Fruit fly (Drosophila melanogaster) whole organism, embryonic: ENCODE data around the gene Esyt2.

Experiments used
- Atf6 ChIP-seq: fragments of 200-800 bp; sonication (Bioruptor generic); IDR thresholded peaks from 2 replicates; pipeline ENCODE4 v1.3.6; 2022; ENCODE audit warnings: missing biosample characterization, missing genetic modification characterization
- CG10267 ChIP-seq: fragments of 200-800 bp; sonication (Bioruptor generic); optimal IDR thresholded peaks from 2 replicates; lab custom pipeline; 2018; ENCODE audit warnings: missing biosample characterization, mild to moderate bottlenecking, missing genetic modification characterization, moderate library complexity
- CG10979 ChIP-seq: fragments of 200-800 bp; sonication (Bioruptor generic); optimal IDR thresholded peaks from 2 replicates; lab custom pipeline; 2018; ENCODE audit warnings: missing biosample characterization, mild to moderate bottlenecking, missing genetic modification characterization, moderate library complexity
- CG11398 ChIP-seq: fragments of 200-800 bp; sonication (Bioruptor generic); optimal IDR thresholded peaks from 2 replicates; lab custom pipeline; 2016; ENCODE audit warnings: missing biosample characterization, missing genetic modification characterization
- CG12104 ChIP-seq: fragments of 200-800 bp; sonication (Bioruptor generic); optimal IDR thresholded peaks from 3 replicates; lab custom pipeline; 2016; ENCODE audit warnings: missing biosample characterization, missing genetic modification characterization
- CG14710 ChIP-seq: fragments of 200-800 bp; sonication (Bioruptor generic); optimal IDR thresholded peaks from 3 replicates; lab custom pipeline; 2019; ENCODE audit warnings: missing biosample characterization, mild to moderate bottlenecking, missing genetic modification characterization, moderate library complexity
- CG15011 ChIP-seq: fragments of 200-800 bp; sonication (Bioruptor generic); optimal IDR thresholded peaks from 3 replicates; lab custom pipeline; 2018; ENCODE audit warnings: missing biosample characterization, mild to moderate bottlenecking, missing genetic modification characterization
- CG1647 ChIP-seq: fragments of 200-800 bp; sonication (Bioruptor generic); optimal IDR thresholded peaks from 3 replicates; lab custom pipeline; 2016; ENCODE audit warnings: missing biosample characterization, missing genetic modification characterization
- CG31441 ChIP-seq: fragments of 200-800 bp; sonication (Bioruptor generic); IDR thresholded peaks from 2 replicates; pipeline ENCODE4 v1.3.6; 2022; ENCODE audit warnings: missing biosample characterization, missing genetic modification characterization
- CG32532 ChIP-seq: fragments of 200-800 bp; sonication (Bioruptor generic); IDR thresholded peaks from 2 replicates; pipeline ENCODE4 v1.3.6; 2022; ENCODE audit warnings: missing biosample characterization, missing genetic modification characterization
- CG3838 ChIP-seq: fragments of 200-800 bp; sonication (Bioruptor generic); optimal IDR thresholded peaks from 3 replicates; lab custom pipeline; 2016; ENCODE audit warnings: missing biosample characterization, missing genetic modification characterization
- CG3847 ChIP-seq: fragments of 200-800 bp; sonication (Bioruptor generic); IDR thresholded peaks from 2 replicates; pipeline ENCODE4 v1.3.6; 2022; ENCODE audit warnings: missing biosample characterization, missing genetic modification characterization
- CG3995 ChIP-seq: fragments of 200-800 bp; sonication (Bioruptor generic); optimal IDR thresholded peaks from 3 replicates; lab custom pipeline; 2016; ENCODE audit warnings: missing biosample characterization, missing genetic modification characterization
- CG4617 ChIP-seq: fragments of 200-800 bp; sonication (Bioruptor generic); optimal IDR thresholded peaks from 3 replicates; lab custom pipeline; 2016; ENCODE audit warnings: missing biosample characterization, missing genetic modification characterization, borderline replicate concordance
- CG7556 ChIP-seq: fragments of 200-800 bp; sonication (Bioruptor generic); optimal IDR thresholded peaks from 2 replicates; lab custom pipeline; 2017; ENCODE audit warnings: missing biosample characterization, mild to moderate bottlenecking, missing genetic modification characterization
- CG7745 ChIP-seq: fragments of 200-800 bp; sonication (Bioruptor generic); optimal IDR thresholded peaks from 2 replicates; lab custom pipeline; 2018; ENCODE audit warnings: missing biosample characterization, mild to moderate bottlenecking, missing genetic modification characterization, moderate library complexity
- CG8281 ChIP-seq: fragments of 200-800 bp; sonication (Bioruptor generic); optimal IDR thresholded peaks from 2 replicates; lab custom pipeline; 2018; ENCODE audit warnings: missing biosample characterization, mild to moderate bottlenecking, missing genetic modification characterization, moderate library complexity
- CG8478 ChIP-seq: fragments of >200 bp; optimal IDR thresholded peaks from 2 replicates; lab custom pipeline; 2018
- CG8765 ChIP-seq: fragments of 200-800 bp; sonication (Bioruptor generic); IDR thresholded peaks from 2 replicates; pipeline ENCODE4 v1.3.6; 2022; ENCODE audit warnings: missing biosample characterization, missing genetic modification characterization
- CG9609 ChIP-seq: fragments of 200-800 bp; sonication (Bioruptor generic); optimal IDR thresholded peaks from 3 replicates; lab custom pipeline; 2016; ENCODE audit warnings: missing biosample characterization, missing genetic modification characterization
- CG9727 ChIP-seq: fragments of 200-800 bp; sonication (Bioruptor generic); optimal IDR thresholded peaks from 3 replicates; lab custom pipeline; 2017; ENCODE audit warnings: missing biosample characterization, mild to moderate bottlenecking, missing genetic modification characterization
- CG9797 ChIP-seq: fragments of 200-800 bp; sonication (Bioruptor generic); optimal IDR thresholded peaks from 3 replicates; lab custom pipeline; 2018; ENCODE audit warnings: missing biosample characterization, mild to moderate bottlenecking, missing genetic modification characterization
- Deaf1 ChIP-seq: fragments of 200-800 bp; optimal IDR thresholded peaks from 3 replicates; lab custom pipeline; 2019; ENCODE audit warnings: missing biosample characterization, mild to moderate bottlenecking, missing genetic modification characterization, moderate library complexity
- Dp ChIP-seq: fragments of 200-800 bp; sonication (Bioruptor generic); optimal IDR thresholded peaks from 2 replicates; lab custom pipeline; 2018; ENCODE audit warnings: missing biosample characterization, mild to moderate bottlenecking, missing genetic modification characterization, moderate library complexity
- Dref ChIP-seq: fragments of 200-800 bp; sonication (Bioruptor generic); IDR thresholded peaks from 2 replicates; pipeline ENCODE4 v1.3.6; 2022; ENCODE audit warnings: missing biosample characterization, missing genetic modification characterization
- ERR ChIP-seq: fragments of 200-800 bp; sonication (Bioruptor generic); optimal IDR thresholded peaks from 2 replicates; lab custom pipeline; 2016; ENCODE audit warnings: missing biosample characterization, missing genetic modification characterization
- H2.0 ChIP-seq: fragments of 200-800 bp; sonication (Bioruptor generic); IDR thresholded peaks from 2 replicates; pipeline ENCODE4 v1.3.6; 2022; ENCODE audit warnings: missing biosample characterization, missing genetic modification characterization
- HLH4C ChIP-seq: fragments of 200-800 bp; sonication (Bioruptor generic); IDR thresholded peaks from 3 replicates; pipeline ENCODE4 v1.3.6; 2022; ENCODE audit warnings: missing biosample characterization, missing genetic modification characterization; ENCODE audit not compliant: partially characterized antibody
- HLH54F ChIP-seq: fragments of 200-800 bp; sonication (Bioruptor generic); optimal IDR thresholded peaks from 3 replicates; lab custom pipeline; 2016; ENCODE audit warnings: missing biosample characterization, missing genetic modification characterization
- Hand ChIP-seq: fragments of 200-800 bp; sonication (Bioruptor generic); optimal IDR thresholded peaks from 2 replicates; lab custom pipeline; 2017; ENCODE audit warnings: mild to moderate bottlenecking, missing biosample characterization, missing genetic modification reagents, missing genetic modification characterization
- HmgZ ChIP-seq: fragments of 200-800 bp; sonication (Bioruptor generic); optimal IDR thresholded peaks from 2 replicates; lab custom pipeline; 2018; ENCODE audit warnings: missing biosample characterization, mild to moderate bottlenecking, missing genetic modification characterization
- Hr51 ChIP-seq, 2 experiments: fragments of 200-800 bp; sonication (Bioruptor generic); optimal IDR thresholded peaks; 2 replicates in 1 of 2; 3 replicates in 1 of 2; lab custom pipeline; 2016 to 2018; ENCODE audit warnings: missing biosample characterization in 2 of 2, missing genetic modification characterization in 2 of 2, mild to moderate bottlenecking in 1 of 2, moderate library complexity in 1 of 2
- Lim3 ChIP-seq: fragments of 200-800 bp; sonication (Bioruptor generic); IDR thresholded peaks from 2 replicates; pipeline ENCODE4 v1.3.6; 2022; ENCODE audit warnings: missing biosample characterization, missing genetic modification characterization
- Max ChIP-seq: fragments of 200-800 bp; sonication (Bioruptor generic); optimal IDR thresholded peaks from 2 replicates; lab custom pipeline; 2016; ENCODE audit warnings: missing biosample characterization, mild to moderate bottlenecking, missing genetic modification characterization
- Med ChIP-seq: fragments of 200-800 bp; sonication (Bioruptor generic); peaks from one replicate; lab custom pipeline; 2016; ENCODE audit warnings: missing biosample characterization, missing genetic modification characterization, mild to moderate bottlenecking, inconsistent platforms, moderate library complexity
- Sry-δ ChIP-seq: fragments of 200-800 bp; sonication (Bioruptor generic); optimal IDR thresholded peaks from 2 replicates; lab custom pipeline; 2016; ENCODE audit warnings: missing biosample characterization, missing genetic modification characterization
- Ssrp ChIP-seq: fragments of 200-800 bp; sonication (Bioruptor generic); optimal IDR thresholded peaks from 2 replicates; lab custom pipeline; 2018; ENCODE audit warnings: missing biosample characterization, mild to moderate bottlenecking, missing genetic modification characterization, moderate library complexity
- Stat92E ChIP-seq, 3 experiments: fragments of >200 bp in 2 of 3; fragments of 200-800 bp in 1 of 3; sonication (Bioruptor generic) in 1 of 3; optimal IDR thresholded peaks; 2 replicates each; lab custom pipeline; 2017 to 2019; ENCODE audit warnings: missing biosample characterization in 3 of 3, missing genetic modification characterization in 3 of 3, mild to moderate bottlenecking in 1 of 3, moderate library complexity in 1 of 3
- crp ChIP-seq, 2 experiments: fragments of 200-800 bp; sonication (Bioruptor generic); optimal IDR thresholded peaks; 2 replicates in 1 of 2; 3 replicates in 1 of 2; lab custom pipeline; 2017; ENCODE audit warnings: missing biosample characterization in 2 of 2, missing genetic modification characterization in 2 of 2, mild to moderate bottlenecking in 1 of 2, moderate library complexity in 1 of 2
- dm ChIP-seq: fragments of 200-800 bp; sonication (Bioruptor generic); optimal IDR thresholded peaks from 3 replicates; lab custom pipeline; 2016; ENCODE audit warnings: missing biosample characterization, missing genetic modification characterization
- fd3F ChIP-seq: fragments of 200-800 bp; sonication (Bioruptor generic); optimal IDR thresholded peaks from 2 replicates; lab custom pipeline; 2018; ENCODE audit warnings: missing biosample characterization, mild to moderate bottlenecking, missing genetic modification characterization, moderate library complexity
- fu2 ChIP-seq: fragments of 200-800 bp; sonication (Bioruptor generic); optimal IDR thresholded peaks from 2 replicates; lab custom pipeline; 2016; ENCODE audit warnings: missing biosample characterization, missing genetic modification characterization
- gfzf ChIP-seq: fragments of 200-800 bp; sonication (Bioruptor generic); optimal IDR thresholded peaks from 2 replicates; lab custom pipeline; 2016; ENCODE audit warnings: missing biosample characterization, mild to moderate bottlenecking, missing genetic modification characterization, moderate library complexity
- jing ChIP-seq: fragments of 200-800 bp; sonication (Bioruptor generic); optimal IDR thresholded peaks from 2 replicates; lab custom pipeline; 2018; ENCODE audit warnings: missing biosample characterization, mild to moderate bottlenecking, missing genetic modification characterization
- lbe ChIP-seq: fragments of 200-800 bp; sonication (Bioruptor generic); optimal IDR thresholded peaks from 2 replicates; lab custom pipeline; 2016; ENCODE audit warnings: missing biosample characterization, mild to moderate bottlenecking, missing genetic modification characterization
- luna ChIP-seq: fragments of 200-800 bp; sonication (Bioruptor generic); optimal IDR thresholded peaks from 2 replicates; lab custom pipeline; 2016; ENCODE audit warnings: missing biosample characterization, missing genetic modification characterization
- otp ChIP-seq: fragments of 200-800 bp; sonication (Bioruptor generic); IDR thresholded peaks from 3 replicates; pipeline ENCODE4, ENCODE4 v1.3.6; 2022; ENCODE audit warnings: missing biosample characterization, missing genetic modification characterization
- slp2 ChIP-seq: fragments of 200-800 bp; sonication (Bioruptor generic); optimal IDR thresholded peaks from 2 replicates; lab custom pipeline; 2016; ENCODE audit warnings: missing biosample characterization, missing genetic modification characterization
- so ChIP-seq: fragments of 200-800 bp; sonication (Bioruptor generic); IDR thresholded peaks from 3 replicates; pipeline ENCODE4 v1.3.6; 2022; ENCODE audit warnings: missing biosample characterization, missing genetic modification characterization
- sob ChIP-seq: fragments of 200-800 bp; sonication (Bioruptor generic); IDR thresholded peaks from 2 replicates; pipeline ENCODE4 v1.3.6; 2022; ENCODE audit warnings: missing biosample characterization, missing genetic modification characterization
- sr ChIP-seq: fragments of 200-800 bp; sonication (Bioruptor generic); IDR thresholded peaks from 3 replicates; pipeline ENCODE4 v1.3.6; 2022; ENCODE audit warnings: missing biosample characterization, missing genetic modification characterization
- ssp ChIP-seq: fragments of 200-800 bp; sonication (Bioruptor generic); IDR thresholded peaks from 2 replicates; pipeline ENCODE4 v1.3.6; 2022; ENCODE audit warnings: missing biosample characterization, missing genetic modification characterization

Esyt2 gene

dm6 chr3R:24530328-24530727, 14.2 kb upstream of the Esyt2 start, which contains the start of the genes CG13623 and ana1 (continued):
- TF ChIP-seq HLH4C (GFP tag; lab: Robert Waterston, UW) (peak; percentile 59; the same call in 1 of the 3 replicates), CG7745 (tag; lab: Kevin White, UChicago) (no peak), Hand (no peak), CG4617 (GFP tag; lab: Kevin White, UChicago) (peak; percentile 77), CG3995 (no peak), gfzf (peak; percentile 87), CG3838 (GFP tag; lab: Kevin White, UChicago) (no peak), CG12104 (GFP tag; lab: Kevin White, UChicago) (no peak), dm (GFP tag; lab: Kevin White, UChicago) (no peak), HLH54F (no peak), Lim3 (no peak), CG9727 (GFP tag; lab: Kevin White, UChicago) (no peak), CG8281 (tag; lab: Kevin White, UChicago) (no peak), Sry-δ (peak; percentile 63), luna (GFP tag; lab: Kevin White, UChicago) (no peak), Deaf1 (tag; lab: Kevin White, UChicago) (no peak), Dref (GFP tag; lab: Robert Waterston, UW) (peak; percentile 77), CG8765 (GFP tag; lab: Robert Waterston, UW) (no peak), ERR (GFP tag; lab: Kevin White, UChicago) (no peak), Dp (GFP tag; lab: Kevin White, UChicago) (peak; percentile 78), CG11398 (no peak), Ssrp (tag; lab: Kevin White, UChicago) (no peak), CG1647 (GFP tag; lab: Kevin White, UChicago) (no peak), slp2 (GFP tag; lab: Kevin White, UChicago) (no peak), HmgZ (tag; lab: Kevin White, UChicago) (peak; percentile 1), CG14710 (peak; percentile 71), so (GFP tag; lab: Robert Waterston, UW) (no peak), CG9609 (GFP tag; lab: Kevin White, UChicago) (no peak), sr (GFP tag; lab: Robert Waterston, UW) (no peak), jing (GFP tag; lab: Kevin White, UChicago) (no peak), Stat92E (GFP tag; optimal IDR thresholded peaks at IDR 0.05; lab: Kevin White, UChicago) (peak in 1 of 3 experiments; percentile 21), CG32532 (GFP tag; lab: Robert Waterston, UW) (no peak), Med (GFP tag; lab: Kevin White, UChicago) (peak; percentile 55), otp (GFP tag; lab: Robert Waterston, UW) (no peak), CG9797 (GFP tag; lab: Kevin White, UChicago) (peak; percentile 88), Atf6 (GFP tag; lab: Robert Waterston, UW) (no peak), Max (peak; percentile 32), CG10267 (tag; lab: Kevin White, UChicago) (peak; percentile 49), fu2 (GFP tag; lab: Kevin White, UChicago) (no peak), CG31441 (GFP tag; lab: Robert Waterston, UW) (no peak), CG8478 (lab: Kevin White, UChicago) (no peak), sob (no peak), CG10979 (tag; lab: Kevin White, UChicago) (no peak), ssp (GFP tag; lab: Robert Waterston, UW) (no peak), CG7556 (no peak), lbe (GFP tag; lab: Kevin White, UChicago) (no peak), H2.0 (GFP tag; lab: Robert Waterston, UW) (no peak), CG3847 (GFP tag; lab: Robert Waterston, UW) (peak; percentile 27; the same call in 1 of the 2 replicates), fd3F (GFP tag; lab: Kevin White, UChicago) (no peak), crp (GFP tag; optimal IDR thresholded peaks at IDR 0.05; lab: Kevin White, UChicago) (peak; percentile 51 to 87), CG15011 (GFP tag; lab: Kevin White, UChicago) (no peak), Hr51 (GFP tag; optimal IDR thresholded peaks at IDR 0.05; lab: Kevin White, UChicago) (no peak)
